Fruit fly (Drosophila melanogaster): ENCODE results near the gene Eig71Eg.

DNA sequence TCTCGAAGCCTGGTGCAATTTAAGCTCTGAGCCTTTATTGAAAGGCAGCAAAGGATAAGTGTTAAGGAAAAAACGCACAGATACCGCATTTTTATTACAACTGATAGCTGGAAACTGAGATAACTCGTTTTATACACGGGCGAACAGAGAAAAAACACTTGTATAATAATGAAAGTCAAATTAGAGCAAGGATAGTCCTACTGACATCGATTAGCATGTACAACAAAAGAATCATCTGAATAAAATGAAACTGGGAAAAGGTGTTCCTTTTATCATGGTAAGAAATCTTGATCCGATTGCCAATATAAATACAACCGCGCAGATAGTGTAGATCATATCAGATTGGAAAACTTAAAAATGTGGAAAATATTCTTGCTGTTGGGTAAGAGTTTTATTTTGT lies 3.5 kb downstream of the Eig71Eg start, which contains the start of the genes Eig71Ej and Eig71Ek:
- no peak for TF ChIP-seq pan (optimal IDR thresholded peaks at IDR 0.05)
- no peak for TF ChIP-seq CG8478 (optimal IDR thresholded peaks at IDR 0.05)
- no peak for TF ChIP-seq psq (optimal IDR thresholded peaks at IDR 0.05)

Measured in whole organism.